Fruit fly (Drosophila melanogaster) whole organism, embryonic: ENCODE results near the gene Ccdc58.

ENCODE experiments used
- Asciz ChIP-seq: fragments of 200-800 bp; sonication (Bioruptor generic); optimal IDR thresholded peaks from 2 replicates; lab custom pipeline; 2017; ENCODE audit warnings: missing biosample characterization, mild to moderate bottlenecking, missing genetic modification characterization, missing genetic modification reagents
- Awh ChIP-seq: fragments of 200-800 bp; sonication (Bioruptor generic); IDR thresholded peaks from 2 replicates; pipeline ENCODE4, ENCODE4 v1.3.6; 2022; ENCODE audit warnings: missing biosample characterization, missing genetic modification characterization
- B-H1 ChIP-seq: fragments of 200-800 bp; sonication (Bioruptor generic); IDR thresholded peaks from 3 replicates; pipeline ENCODE4 v1.3.6; 2022; ENCODE audit warnings: missing biosample characterization, missing genetic modification characterization
- B-H2 ChIP-seq: fragments of 200-800 bp; sonication (Bioruptor generic); optimal IDR thresholded peaks from 2 replicates; lab custom pipeline; 2018; ENCODE audit warnings: missing biosample characterization, mild to moderate bottlenecking, missing genetic modification characterization
- Bdp1 ChIP-seq: fragments of 200-800 bp; sonication (Bioruptor generic); optimal IDR thresholded peaks from 3 replicates; lab custom pipeline; 2016; ENCODE audit warnings: missing biosample characterization, missing genetic modification characterization
- Bgb ChIP-seq: fragments of 200-800 bp; sonication (Bioruptor generic); IDR thresholded peaks from 2 replicates; pipeline ENCODE4 v1.3.6; 2022; ENCODE audit warnings: missing biosample characterization, missing genetic modification characterization; ENCODE audit not compliant: partially characterized antibody
- CG10147 ChIP-seq: fragments of 200-800 bp; sonication (Bioruptor generic); optimal IDR thresholded peaks from 2 replicates; lab custom pipeline; 2019; ENCODE audit warnings: missing biosample characterization, mild to moderate bottlenecking, missing genetic modification characterization, moderate library complexity
- CG1024 ChIP-seq: fragments of 200-800 bp; sonication (Bioruptor generic); IDR thresholded peaks from 2 replicates; pipeline ENCODE4 v1.3.6; 2022; ENCODE audit warnings: missing biosample characterization, missing genetic modification characterization
- CG10654 ChIP-seq: fragments of 200-800 bp; sonication (Bioruptor generic); optimal IDR thresholded peaks from 2 replicates; lab custom pipeline; 2016; ENCODE audit warnings: missing biosample characterization, missing genetic modification characterization
- CG12219 ChIP-seq: fragments of 200-800 bp; sonication (Bioruptor generic); optimal IDR thresholded peaks from 3 replicates; lab custom pipeline; 2018; ENCODE audit warnings: missing biosample characterization, mild to moderate bottlenecking, missing genetic modification characterization
- CG12391 ChIP-seq: fragments of 200-800 bp; sonication (Bioruptor generic); optimal IDR thresholded peaks from 3 replicates; lab custom pipeline; 2018; ENCODE audit warnings: missing biosample characterization, mild to moderate bottlenecking, missing genetic modification characterization, moderate library complexity
- CG14050 ChIP-seq: fragments of 200-800 bp; sonication (Bioruptor generic); IDR thresholded peaks from 3 replicates; pipeline ENCODE4 v1.3.6; 2022; ENCODE audit warnings: missing biosample characterization, missing genetic modification characterization
- CG15073 ChIP-seq: fragments of 200-800 bp; sonication (Bioruptor generic); optimal IDR thresholded peaks from 2 replicates; lab custom pipeline; 2016; ENCODE audit warnings: missing biosample characterization, missing genetic modification characterization
- CG1603 ChIP-seq: fragments of 200-800 bp; sonication (Bioruptor generic); optimal IDR thresholded peaks from 2 replicates; lab custom pipeline; 2019; ENCODE audit warnings: missing biosample characterization, mild to moderate bottlenecking, missing genetic modification characterization, moderate library complexity
- CG1647 ChIP-seq: fragments of 200-800 bp; sonication (Bioruptor generic); optimal IDR thresholded peaks from 3 replicates; lab custom pipeline; 2016; ENCODE audit warnings: missing biosample characterization, missing genetic modification characterization
- CG18599 ChIP-seq: fragments of 200-800 bp; sonication (Bioruptor generic); optimal IDR thresholded peaks from 3 replicates; lab custom pipeline; 2017; ENCODE audit warnings: missing biosample characterization, missing genetic modification characterization, mild to moderate bottlenecking, moderate library complexity, missing genetic modification reagents
- CG2678 ChIP-seq: fragments of 200-800 bp; sonication (Bioruptor generic); optimal IDR thresholded peaks from 3 replicates; lab custom pipeline; 2019; ENCODE audit warnings: missing biosample characterization, mild to moderate bottlenecking, missing genetic modification characterization, moderate library complexity
- CG2712 ChIP-seq: fragments of 200-800 bp; optimal IDR thresholded peaks from 3 replicates; lab custom pipeline; 2019; ENCODE audit warnings: missing biosample characterization, mild to moderate bottlenecking, missing genetic modification characterization, moderate library complexity
- CG2875 ChIP-seq: fragments of 200-800 bp; sonication (Bioruptor generic); optimal IDR thresholded peaks from 2 replicates; lab custom pipeline; 2017; ENCODE audit warnings: missing biosample characterization, mild to moderate bottlenecking, missing genetic modification characterization, missing genetic modification reagents
- CG30020 ChIP-seq: fragments of 200-800 bp; optimal IDR thresholded peaks from 2 replicates; lab custom pipeline; 2019; ENCODE audit warnings: missing biosample characterization, mild to moderate bottlenecking, missing genetic modification characterization, moderate library complexity
- CG31388 ChIP-seq: fragments of 200-800 bp; sonication (Bioruptor generic); optimal IDR thresholded peaks from 2 replicates; lab custom pipeline; 2016; ENCODE audit warnings: missing biosample characterization, missing genetic modification characterization
- CG34224 ChIP-seq: fragments of 200-800 bp; sonication (Bioruptor generic); IDR thresholded peaks from 3 replicates; pipeline ENCODE4 v1.3.6; 2022; ENCODE audit warnings: missing biosample characterization, missing genetic modification characterization; ENCODE audit not compliant: partially characterized antibody
- CG4328 ChIP-seq: fragments of 200-800 bp; sonication (Bioruptor generic); optimal IDR thresholded peaks from 3 replicates; lab custom pipeline; 2017; ENCODE audit warnings: missing biosample characterization, missing genetic modification reagents, missing genetic modification characterization
- CG4730 ChIP-seq: fragments of 200-800 bp; sonication (Bioruptor generic); IDR thresholded peaks from 2 replicates; pipeline ENCODE4 v1.3.6; 2022; ENCODE audit warnings: missing biosample characterization, missing genetic modification characterization
- Doc3 ChIP-seq: fragments of 200-800 bp; sonication (Bioruptor generic); IDR thresholded peaks from 3 replicates; pipeline ENCODE4 v1.3.6; 2022; ENCODE audit warnings: missing biosample characterization, missing genetic modification characterization; ENCODE audit not compliant: partially characterized antibody
- Fer1 ChIP-seq: fragments of 200-800 bp; sonication (Bioruptor generic); optimal IDR thresholded peaks from 2 replicates; lab custom pipeline; 2017; ENCODE audit warnings: missing biosample characterization, mild to moderate bottlenecking, missing genetic modification characterization
- Hmr ChIP-seq: fragments of 200-800 bp; sonication (Bioruptor generic); optimal IDR thresholded peaks from 3 replicates; lab custom pipeline; 2017; ENCODE audit warnings: mild to moderate bottlenecking, missing biosample characterization, missing genetic modification reagents, missing genetic modification characterization
- Hr39 ChIP-seq: fragments of >200 bp; optimal IDR thresholded peaks from 2 replicates; lab custom pipeline; 2017
- Max ChIP-seq: fragments of 200-800 bp; sonication (Bioruptor generic); optimal IDR thresholded peaks from 2 replicates; lab custom pipeline; 2016; ENCODE audit warnings: missing biosample characterization, mild to moderate bottlenecking, missing genetic modification characterization
- Optix ChIP-seq: fragments of 200-800 bp; sonication (Bioruptor generic); IDR thresholded peaks from 3 replicates; pipeline ENCODE4 v1.3.6; 2022; ENCODE audit warnings: missing biosample characterization, missing genetic modification characterization
- az2 ChIP-seq: fragments of 200-800 bp; sonication (Bioruptor generic); optimal IDR thresholded peaks from 3 replicates; lab custom pipeline; 2016; ENCODE audit warnings: missing biosample characterization, missing genetic modification characterization
- bowl ChIP-seq: fragments of 200-800 bp; sonication (Bioruptor generic); IDR thresholded peaks from 2 replicates; pipeline ENCODE4 v1.3.6; 2022; ENCODE audit warnings: missing biosample characterization, missing genetic modification characterization
- chif ChIP-seq, 2 experiments: fragments of 200-800 bp; sonication (Bioruptor generic); optimal IDR thresholded peaks; 3 replicates each; lab custom pipeline; 2016; ENCODE audit warnings: missing biosample characterization in 2 of 2, missing genetic modification characterization in 2 of 2
- croc ChIP-seq: fragments of 200-800 bp; sonication (Bioruptor generic); conservative IDR thresholded peaks from 3 replicates; pipeline ENCODE4 v1.3.6; 2022; ENCODE audit warnings: missing biosample characterization, missing genetic modification characterization
- grau ChIP-seq: fragments of 200-800 bp; optimal IDR thresholded peaks from 3 replicates; lab custom pipeline; 2019; ENCODE audit warnings: missing biosample characterization, mild to moderate bottlenecking, missing genetic modification characterization, moderate library complexity
- her ChIP-seq: fragments of 200-800 bp; sonication (Bioruptor generic); optimal IDR thresholded peaks from 2 replicates; lab custom pipeline; 2016; ENCODE audit warnings: missing biosample characterization, missing genetic modification characterization
- insv ChIP-seq, 2 experiments: fragments of 200-800 bp; sonication (Bioruptor generic); optimal IDR thresholded peaks; 3 replicates each; lab custom pipeline; 2016 to 2018; ENCODE audit warnings: missing biosample characterization in 2 of 2, missing genetic modification characterization in 2 of 2
- mirr ChIP-seq: fragments of 200-800 bp; sonication (Bioruptor generic); optimal IDR thresholded peaks from 3 replicates; lab custom pipeline; 2018; ENCODE audit warnings: missing biosample characterization, mild to moderate bottlenecking, missing genetic modification characterization
- nerfin-1 ChIP-seq: fragments of 200-800 bp; sonication (Bioruptor generic); optimal IDR thresholded peaks from 3 replicates; lab custom pipeline; 2019; ENCODE audit warnings: missing biosample characterization, mild to moderate bottlenecking, missing genetic modification characterization, moderate library complexity
- onecut ChIP-seq: fragments of 200-800 bp; sonication (Bioruptor generic); IDR thresholded peaks from 2 replicates; pipeline ENCODE4 v1.3.6; 2022; ENCODE audit warnings: missing biosample characterization, missing genetic modification characterization
- scrt ChIP-seq: fragments of 200-800 bp; sonication (Bioruptor generic); optimal IDR thresholded peaks from 2 replicates; lab custom pipeline; 2018; ENCODE audit warnings: missing biosample characterization, mild to moderate bottlenecking, missing genetic modification characterization, moderate library complexity
- so ChIP-seq: fragments of 200-800 bp; sonication (Bioruptor generic); IDR thresholded peaks from 3 replicates; pipeline ENCODE4 v1.3.6; 2022; ENCODE audit warnings: missing biosample characterization, missing genetic modification characterization
- tin ChIP-seq: fragments of 200-800 bp; sonication (Bioruptor generic); optimal IDR thresholded peaks from 3 replicates; lab custom pipeline; 2016; ENCODE audit warnings: missing biosample characterization, missing genetic modification characterization
- tna ChIP-seq: fragments of 200-800 bp; sonication (Bioruptor generic); IDR thresholded peaks from 2 replicates; pipeline ENCODE4 v1.3.6; 2022; ENCODE audit warnings: missing biosample characterization, missing genetic modification characterization; ENCODE audit not compliant: partially characterized antibody
- unc-4 ChIP-seq: fragments of 200-800 bp; sonication (Bioruptor generic); IDR thresholded peaks from 2 replicates; pipeline ENCODE4 v1.3.6; 2022; ENCODE audit warnings: missing biosample characterization, missing genetic modification characterization; ENCODE audit not compliant: partially characterized antibody
- vnd ChIP-seq: fragments of 200-800 bp; sonication (Bioruptor generic); IDR thresholded peaks from 3 replicates; pipeline ENCODE4 v1.3.6; 2022; ENCODE audit warnings: missing biosample characterization, missing genetic modification characterization; ENCODE audit not compliant: partially characterized antibody
- vvl ChIP-seq: fragments of 200-800 bp; sonication (Bioruptor generic); IDR thresholded peaks from 2 replicates; pipeline ENCODE4 v1.3.6; 2022; ENCODE audit warnings: missing biosample characterization, missing genetic modification characterization
- yki ChIP-seq: fragments of >200 bp; optimal IDR thresholded peaks from 3 replicates; lab custom pipeline; 2018
- zen ChIP-seq: fragments of 200-800 bp; sonication (Bioruptor generic); optimal IDR thresholded peaks from 3 replicates; lab custom pipeline; 2018; ENCODE audit warnings: missing biosample characterization, mild to moderate bottlenecking, missing genetic modification characterization, moderate library complexity
- zfh1 ChIP-seq: fragments of 200-800 bp; sonication (Bioruptor generic); IDR thresholded peaks from 3 replicates; pipeline ENCODE4 v1.3.6; 2022; ENCODE audit warnings: missing biosample characterization, missing genetic modification characterization

Ccdc58 gene

DNA sequence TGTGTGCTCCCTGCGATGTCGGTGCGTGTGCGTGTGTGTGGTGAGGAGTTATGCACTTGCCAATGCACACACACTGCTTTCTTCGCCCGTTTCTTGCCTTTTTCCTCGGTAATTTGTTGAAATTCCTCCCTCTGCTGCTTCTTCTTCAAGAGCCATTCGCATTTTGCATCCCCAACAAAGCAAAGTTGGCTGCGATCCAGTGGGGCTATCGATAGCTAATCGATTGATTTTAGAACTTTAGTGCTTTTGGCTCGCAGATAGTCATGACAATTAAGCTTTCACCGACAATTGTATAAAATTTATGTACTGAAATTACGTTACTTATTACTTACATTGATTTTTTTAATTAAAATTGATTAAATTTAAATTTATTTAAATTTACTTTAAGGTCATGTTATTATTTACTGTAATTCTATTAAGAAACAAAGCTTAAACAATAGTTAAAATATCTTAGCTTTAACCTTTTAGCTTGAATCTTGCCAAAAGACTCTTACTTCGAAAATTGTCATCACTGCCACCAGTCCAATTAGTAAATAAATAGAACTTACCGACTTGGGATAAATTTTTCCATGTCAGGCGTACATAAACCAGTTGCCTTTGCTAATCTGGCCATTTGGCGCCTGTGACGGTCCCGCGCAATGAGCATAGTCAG lies 29.3 kb downstream of the Ccdc58 start, which contains the start of the genes trc and CG32221 (continued):
- TF ChIP-seq scrt (GFP tag; lab: Kevin White, UChicago): no peak
- TF ChIP-seq CG12219: peak; percentile 18
- no peak for TF ChIP-seq croc (GFP tag; lab: Robert Waterston, UW)
- TF ChIP-seq yki (lab: Kevin White, UChicago): no peak
- peak; percentile 84 for TF ChIP-seq Bgb (GFP tag; lab: Robert Waterston, UW)
- no peak for TF ChIP-seq zen (tag; lab: Kevin White, UChicago)
- TF ChIP-seq CG14050 (GFP tag; lab: Robert Waterston, UW): no peak
- TF ChIP-seq so (GFP tag; lab: Robert Waterston, UW): 0 out of 3 replicates have a peak, but pooled peaks have one; percentile 9
- TF ChIP-seq CG2712 (tag; lab: Kevin White, UChicago): no peak
- no peak for TF ChIP-seq Bdp1
- TF ChIP-seq CG31388: no peak
- peak; percentile 70 for TF ChIP-seq Fer1
- peak; percentile 52; the same call in 2 of the 3 replicates for TF ChIP-seq zfh1 (GFP tag; lab: Robert Waterston, UW)
- no peak for TF ChIP-seq Hr39 (lab: Kevin White, UChicago)
- peak; percentile 57; the same call in 1 of the 2 replicates for TF ChIP-seq unc-4 (GFP tag; lab: Robert Waterston, UW)
- peak; percentile 89 for TF ChIP-seq B-H2 (GFP tag; lab: Kevin White, UChicago)
- 0 out of 3 replicates have a peak, but pooled peaks have one; percentile 44 for TF ChIP-seq vnd (GFP tag; lab: Robert Waterston, UW)
- TF ChIP-seq mirr (GFP tag; lab: Kevin White, UChicago): peak; percentile 66
- TF ChIP-seq CG4328 (GFP tag; lab: Kevin White, UChicago): peak; percentile 65
- no peak for TF ChIP-seq her (GFP tag; lab: Kevin White, UChicago)
- TF ChIP-seq vvl (GFP tag; lab: Robert Waterston, UW): peak; percentile 44
- TF ChIP-seq B-H1 (GFP tag; lab: Robert Waterston, UW): no peak
- TF ChIP-seq CG34224 (GFP tag; lab: Robert Waterston, UW): no peak; the same call in 2 of the 3 replicates
- TF ChIP-seq CG1647 (GFP tag; lab: Kevin White, UChicago): no peak
- TF ChIP-seq CG4730 (GFP tag; lab: Robert Waterston, UW): no peak
- no peak for TF ChIP-seq CG10147 (GFP tag; lab: Kevin White, UChicago)
- TF ChIP-seq insv (GFP tag; optimal IDR thresholded peaks at IDR 0.05; lab: Kevin White, UChicago): peak in 1 of 2 experiments; percentile 47
- no peak for TF ChIP-seq CG1024 (GFP tag; lab: Robert Waterston, UW)
- 0 out of 3 replicates have a peak, but pooled peaks have one; percentile 20 for TF ChIP-seq Doc3 (GFP tag; lab: Robert Waterston, UW)
- peak; percentile 31 for TF ChIP-seq CG30020 (tag; lab: Kevin White, UChicago)
- no peak for TF ChIP-seq CG15073 (GFP tag; lab: Kevin White, UChicago)
- TF ChIP-seq Hmr: no peak
- peak; percentile 1 for TF ChIP-seq Max (GFP tag; lab: Kevin White, UChicago)
- TF ChIP-seq CG1603: no peak
- TF ChIP-seq Optix: no peak
- TF ChIP-seq CG2678 (tag; lab: Kevin White, UChicago): no peak
- no peak for TF ChIP-seq chif (GFP tag; optimal IDR thresholded peaks at IDR 0.05; lab: Kevin White, UChicago)
- peak; percentile 54 for TF ChIP-seq nerfin-1 (tag; lab: Kevin White, UChicago)
- TF ChIP-seq Awh (GFP tag; lab: Robert Waterston, UW): no peak
- TF ChIP-seq CG18599: no peak
- TF ChIP-seq onecut (GFP tag; lab: Robert Waterston, UW): peak; percentile 71
- TF ChIP-seq CG2875: no peak
- peak; percentile 36; the same call in 1 of the 2 replicates for TF ChIP-seq tna (GFP tag; lab: Robert Waterston, UW)
- TF ChIP-seq az2 (GFP tag; lab: Kevin White, UChicago): no peak
- peak; percentile 10 for TF ChIP-seq CG10654 (GFP tag; lab: Kevin White, UChicago)
- peak; percentile 34 for TF ChIP-seq tin (GFP tag; lab: Kevin White, UChicago)
- no peak for TF ChIP-seq bowl (GFP tag; lab: Robert Waterston, UW)
- TF ChIP-seq Asciz (GFP tag; lab: Kevin White, UChicago): no peak
- TF ChIP-seq grau (tag; lab: Kevin White, UChicago): no peak
- TF ChIP-seq CG12391: peak; percentile 53
